Worm (Caenorhabditis elegans): ENCODE measurements around the gene clec-168.

DNA sequence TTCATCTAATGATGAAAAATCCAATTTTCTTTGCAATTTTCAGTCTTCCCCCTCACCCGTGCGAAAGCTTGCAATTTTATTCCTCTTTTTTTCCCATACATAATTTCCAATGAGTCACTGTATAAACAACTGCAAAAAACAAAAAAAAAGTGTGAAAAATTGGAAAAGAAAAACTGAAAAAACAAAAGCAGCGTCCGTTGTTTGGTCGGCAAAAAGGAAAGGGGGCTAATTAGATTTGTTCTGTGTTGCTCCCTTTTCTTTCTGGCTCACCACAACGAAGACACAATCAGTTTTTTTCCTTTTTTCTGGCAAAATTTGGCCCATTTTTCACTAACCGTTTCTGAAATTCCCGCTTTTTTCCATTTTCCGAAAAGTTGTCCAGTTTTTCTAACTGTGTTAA lies 44.4 kb upstream of the clec-168 start:
- TF ChIP-seq nhr-6 (tag; optimal IDR thresholded peaks at IDR 0.05) (no peak), dmd-4 (tag; optimal IDR thresholded peaks at IDR 0.05) (no peak), unc-62 (GFP tag; optimal IDR thresholded peaks at IDR 0.05) (no peak), lin-13 (GFP tag; optimal IDR thresholded peaks at IDR 0.05) (no peak), snpc-4 (tag; optimal IDR thresholded peaks at IDR 0.05) (no peak), C34F6.9 (tag; optimal IDR thresholded peaks at IDR 0.05) (no peak), unc-55 (GFP tag; optimal IDR thresholded peaks at IDR 0.05) (no peak)
